Worm (Caenorhabditis elegans) whole organism, young adult: ENCODE results near the gene Y54G2A.13.

Experiments
- B0035.1 ChIP-seq: sonication (generic microtip); optimal IDR thresholded peaks from 2 replicates; lab custom pipeline; 2016; ENCODE audit warnings: missing genetic modification characterization, mild to moderate bottlenecking, missing compliant biosample characterization, missing genotype, missing genetic modification reagents
- B0261.1 ChIP-seq: sonication (generic microtip); optimal IDR thresholded peaks from 2 replicates; lab custom pipeline; 2016; ENCODE audit warnings: mild to moderate bottlenecking, missing genetic modification characterization, moderate library complexity, missing compliant biosample characterization
- C17E4.6 ChIP-seq: fragments of 200-800 bp; sonication (Bioruptor generic); IDR thresholded peaks from 2 replicates; pipeline ENCODE4 v1.3.6; 2022; ENCODE audit warnings: missing genetic modification reagents, missing genetic modification characterization, missing compliant biosample characterization
- F37B4.10 ChIP-seq: fragments of 200-800 bp; sonication (Bioruptor generic); IDR thresholded peaks from 2 replicates; pipeline ENCODE4 v1.3.6; 2022; ENCODE audit warnings: missing genetic modification characterization, missing compliant biosample characterization
- F39B2.1 ChIP-seq: fragments of 200-800 bp; sonication (Bioruptor generic); IDR thresholded peaks from 2 replicates; pipeline ENCODE4 v1.3.6; 2022; ENCODE audit warnings: missing genetic modification reagents, missing genetic modification characterization, missing compliant biosample characterization
- F49E8.2 ChIP-seq: sonication (generic microtip); optimal IDR thresholded peaks from 3 replicates; lab custom pipeline; 2017; ENCODE audit warnings: missing genetic modification characterization, mild to moderate bottlenecking, missing compliant biosample characterization, antibody characterized with exemption, moderate library complexity; ENCODE audit not compliant: insufficient read depth
- F52B5.7 ChIP-seq: sonication (generic microtip); optimal IDR thresholded peaks from 2 replicates; lab custom pipeline; 2016; ENCODE audit warnings: mild to moderate bottlenecking, missing genetic modification characterization, missing compliant biosample characterization
- F57A8.1 ChIP-seq: fragments of 200-800 bp; sonication (Bioruptor generic); optimal IDR thresholded peaks from 2 replicates; lab custom pipeline; 2018; ENCODE audit warnings: mild to moderate bottlenecking, missing genetic modification characterization, moderate library complexity, missing compliant biosample characterization
- F57C9.4 ChIP-seq: sonication (generic microtip); optimal IDR thresholded peaks from 2 replicates; lab custom pipeline; 2017; ENCODE audit warnings: mild to moderate bottlenecking, missing genetic modification characterization, missing compliant biosample characterization
- K11D2.4 ChIP-seq: fragments of 200-800 bp; sonication (Bioruptor generic); IDR thresholded peaks from 2 replicates; pipeline ENCODE4 v1.3.6; 2022; ENCODE audit warnings: missing genetic modification reagents, missing genetic modification characterization, missing compliant biosample characterization
- Y53G8AR.9 ChIP-seq: fragments of 200-800 bp; sonication (Bioruptor generic); conservative IDR thresholded peaks from 2 replicates; pipeline ENCODE4 v1.3.6; 2022; ENCODE audit warnings: missing genetic modification reagents, missing genetic modification characterization, missing compliant biosample characterization
- Y95B8A.8 ChIP-seq: fragments of 200-800 bp; sonication (Bioruptor generic); IDR thresholded peaks from 2 replicates; pipeline ENCODE4 v1.3.6; 2022; ENCODE audit warnings: missing genetic modification reagents, missing genetic modification characterization, missing compliant biosample characterization
- akir-1 ChIP-seq: fragments of 200-800 bp; sonication (Bioruptor generic); optimal IDR thresholded peaks from 2 replicates; lab custom pipeline; 2018; ENCODE audit warnings: mild to moderate bottlenecking, missing genetic modification characterization, moderate library complexity, missing compliant biosample characterization
- ama-1 ChIP-seq, 3 experiments: fragments of 150-350 bp in 1 of 3; sonication (generic microtip) in 2 of 3; optimal IDR thresholded peaks; 2 replicates each; lab custom pipeline; 2014 to 2018; ENCODE audit warnings: missing biosample characterization in 2 of 3, missing genetic modification characterization in 2 of 3, missing genetic modification reagents in 2 of 3
- attf-3 ChIP-seq: fragments of 200-800 bp; sonication (Bioruptor generic); conservative IDR thresholded peaks from 2 replicates; pipeline ENCODE4 v1.3.6; 2022; ENCODE audit warnings: missing genetic modification reagents, missing genetic modification characterization, missing compliant biosample characterization
- attf-5 ChIP-seq: fragments of 200-800 bp; sonication (Bioruptor generic); optimal IDR thresholded peaks from 2 replicates; lab custom pipeline; 2018; ENCODE audit warnings: mild to moderate bottlenecking, missing genetic modification characterization, missing compliant biosample characterization
- bed-1 ChIP-seq: fragments of 200-800 bp; sonication (Bioruptor generic); IDR thresholded peaks from 2 replicates; pipeline ENCODE4 v1.3.6; 2022; ENCODE audit warnings: missing genetic modification reagents, missing genetic modification characterization, missing compliant biosample characterization
- bed-2 ChIP-seq: fragments of 200-800 bp; sonication (Bioruptor generic); IDR thresholded peaks from 2 replicates; pipeline ENCODE4 v1.3.6; 2022; ENCODE audit warnings: missing genetic modification reagents, missing genetic modification characterization, missing compliant biosample characterization
- ccch-3 ChIP-seq: fragments of 200-800 bp; sonication (Bioruptor generic); optimal IDR thresholded peaks from 2 replicates; lab custom pipeline; 2018; ENCODE audit warnings: mild to moderate bottlenecking, missing genetic modification characterization, missing compliant biosample characterization
- cebp-1 ChIP-seq, 2 experiments: fragments of 200-800 bp in 1 of 2; sonication (Bioruptor generic) in 1 of 2; sonication (generic microtip) in 1 of 2; IDR thresholded peaks in 1 of 2; optimal IDR thresholded peaks in 1 of 2; 2 replicates each; pipeline versions ENCODE4 v1.3.6 to Lab custom; 2017 to 2022; ENCODE audit warnings: missing compliant biosample characterization in 2 of 2, missing genetic modification characterization in 2 of 2, mild to moderate bottlenecking in 1 of 2, missing genetic modification reagents in 1 of 2, moderate library complexity in 1 of 2
- ceh-79 ChIP-seq: sonication (generic microtip); optimal IDR thresholded peaks from 2 replicates; lab custom pipeline; 2017; ENCODE audit warnings: mild to moderate bottlenecking, missing genetic modification characterization, missing compliant biosample characterization
- chd-7 ChIP-seq: sonication (generic microtip); optimal IDR thresholded peaks from 2 replicates; lab custom pipeline; 2016; ENCODE audit warnings: mild to moderate bottlenecking, missing genetic modification characterization, moderate library complexity, missing compliant biosample characterization
- dpl-1 ChIP-seq: fragments of 150-350 bp; optimal IDR thresholded peaks from 2 replicates; lab custom pipeline; 2014; ENCODE audit warnings: missing biosample characterization, missing genetic modification reagents, missing genetic modification characterization
- egl-18 ChIP-seq: fragments of 200-800 bp; sonication (Bioruptor generic); IDR thresholded peaks from 2 replicates; pipeline ENCODE4 v1.3.6; 2022; ENCODE audit warnings: missing genetic modification reagents, missing genetic modification characterization, missing compliant biosample characterization
- ekl-4 ChIP-seq: fragments of 200-800 bp; sonication (Bioruptor generic); IDR thresholded peaks from 2 replicates; pipeline ENCODE4 v1.3.6; 2022; ENCODE audit warnings: missing genetic modification reagents, missing genetic modification characterization, missing compliant biosample characterization
- hlh-12 ChIP-seq: sonication (generic microtip); optimal IDR thresholded peaks from 2 replicates; lab custom pipeline; 2016; ENCODE audit warnings: missing genetic modification characterization, missing compliant biosample characterization
- hrde-1 ChIP-seq: sonication (generic microtip); optimal IDR thresholded peaks from 2 replicates; lab custom pipeline; 2016; ENCODE audit warnings: missing genetic modification characterization, mild to moderate bottlenecking, missing compliant biosample characterization, moderate library complexity, missing genotype, missing genetic modification reagents, borderline replicate concordance
- hsf-1 ChIP-seq: fragments of 200-800 bp; sonication (Bioruptor generic); IDR thresholded peaks from 2 replicates; pipeline ENCODE4 v1.3.6; 2022; ENCODE audit warnings: missing genetic modification reagents, missing genetic modification characterization, missing compliant biosample characterization
- let-526 ChIP-seq: fragments of 200-800 bp; sonication (Bioruptor generic); IDR thresholded peaks from 2 replicates; pipeline ENCODE4 v1.3.6; 2022; ENCODE audit warnings: missing genetic modification reagents, missing genetic modification characterization, missing compliant biosample characterization
- lin-40 ChIP-seq: sonication (generic microtip); optimal IDR thresholded peaks from 2 replicates; lab custom pipeline; 2016; ENCODE audit warnings: missing genetic modification characterization, mild to moderate bottlenecking, missing compliant biosample characterization, missing genotype, missing genetic modification reagents
- lir-1 ChIP-seq: fragments of 200-800 bp; sonication (Bioruptor generic); conservative IDR thresholded peaks from 2 replicates; pipeline ENCODE4 v1.3.6; 2022; ENCODE audit warnings: missing genetic modification reagents, missing genetic modification characterization, missing compliant biosample characterization
- madf-10 ChIP-seq: sonication (generic microtip); optimal IDR thresholded peaks from 2 replicates; lab custom pipeline; 2016; ENCODE audit warnings: mild to moderate bottlenecking, missing genetic modification characterization, missing compliant biosample characterization
- madf-3 ChIP-seq: fragments of 200-800 bp; sonication (Bioruptor generic); IDR thresholded peaks from 2 replicates; pipeline ENCODE4 v1.3.6; 2022; ENCODE audit warnings: missing genetic modification reagents, missing genetic modification characterization, missing compliant biosample characterization
- mcd-1 ChIP-seq: fragments of 200-800 bp; sonication (Bioruptor generic); IDR thresholded peaks from 2 replicates; pipeline ENCODE4 v1.3.6; 2022; ENCODE audit warnings: missing genetic modification reagents, missing genetic modification characterization, missing compliant biosample characterization
- nfya-1 ChIP-seq: sonication (generic microtip); optimal IDR thresholded peaks from 2 replicates; lab custom pipeline; 2017; ENCODE audit warnings: antibody characterized with exemption, missing compliant biosample characterization, missing genetic modification characterization, borderline replicate concordance; ENCODE audit not compliant: insufficient read depth
- nfyb-1 ChIP-seq: fragments of 200-800 bp; sonication (Bioruptor generic); IDR thresholded peaks from 2 replicates; pipeline ENCODE4 v1.3.6; 2022; ENCODE audit warnings: missing genetic modification reagents, missing genetic modification characterization, missing compliant biosample characterization
- nhr-120 ChIP-seq: fragments of 200-800 bp; sonication (Bioruptor generic); IDR thresholded peaks from 2 replicates; pipeline ENCODE4 v1.3.6; 2022; ENCODE audit warnings: missing genetic modification characterization, missing compliant biosample characterization
- rcor-1 ChIP-seq: fragments of 200-800 bp; sonication (Bioruptor generic); IDR thresholded peaks from 2 replicates; pipeline ENCODE4 v1.3.6; 2022; ENCODE audit warnings: missing genetic modification reagents, missing genetic modification characterization, missing compliant biosample characterization
- sea-2 ChIP-seq: fragments of 200-800 bp; sonication (Bioruptor generic); IDR thresholded peaks from 2 replicates; pipeline ENCODE4 v1.3.6; 2022; ENCODE audit warnings: missing genetic modification characterization, missing compliant biosample characterization
- sptf-2 ChIP-seq: fragments of 200-800 bp; sonication (Bioruptor generic); optimal IDR thresholded peaks from 2 replicates; lab custom pipeline; 2018; ENCODE audit warnings: mild to moderate bottlenecking, missing genetic modification characterization, missing compliant biosample characterization
- tbx-9 ChIP-seq: sonication (generic microtip); optimal IDR thresholded peaks from 2 replicates; lab custom pipeline; 2016; ENCODE audit warnings: borderline replicate concordance, missing genetic modification characterization, inconsistent platforms, missing compliant biosample characterization
- xnd-1 ChIP-seq: sonication (generic microtip); optimal IDR thresholded peaks from 2 replicates; lab custom pipeline; 2016; ENCODE audit warnings: missing genotype, missing genetic modification reagents, missing genetic modification characterization, missing compliant biosample characterization
- zim-3 ChIP-seq: sonication (generic microtip); optimal IDR thresholded peaks from 2 replicates; lab custom pipeline; 2017; ENCODE audit warnings: mild to moderate bottlenecking, missing genetic modification characterization, moderate library complexity, missing compliant biosample characterization
- ztf-18 ChIP-seq: sonication (generic microtip); optimal IDR thresholded peaks from 2 replicates; lab custom pipeline; 2016; ENCODE audit warnings: missing genotype, mild to moderate bottlenecking, missing genetic modification characterization, missing compliant biosample characterization
- ztf-26 ChIP-seq: sonication (generic microtip); optimal IDR thresholded peaks from 2 replicates; lab custom pipeline; 2017; ENCODE audit warnings: missing genetic modification characterization, missing compliant biosample characterization
- ztf-3 ChIP-seq: fragments of 200-800 bp; sonication (Bioruptor generic); optimal IDR thresholded peaks from 2 replicates; lab custom pipeline; 2018; ENCODE audit warnings: mild to moderate bottlenecking, missing genetic modification characterization, missing compliant biosample characterization
- ztf-6 ChIP-seq: fragments of 200-800 bp; sonication (Bioruptor generic); IDR thresholded peaks from 2 replicates; pipeline ENCODE4 v1.3.6; 2022; ENCODE audit warnings: missing genetic modification reagents, missing genetic modification characterization, missing compliant biosample characterization

The Y54G2A.13 gene

ce11 chrIV:2782793-2783540, 36.6 kb downstream of the Y54G2A.13 start, which contains the start of gene Y54G2A.12 (continued):
- no peak for TF ChIP-seq let-526 (GFP tag; lab: Robert Waterston, UW)
- peak; percentile 97 for TF ChIP-seq xnd-1 (tag; lab: Kevin White, UChicago)
- no peak for TF ChIP-seq F52B5.7 (tag; lab: Kevin White, UChicago)
- no peak for TF ChIP-seq egl-18
- TF ChIP-seq ccch-3 (GFP tag; lab: Kevin White, UChicago): no peak
- no peak for TF ChIP-seq lin-40 (tag; lab: Kevin White, UChicago)
- TF ChIP-seq dpl-1: peak; percentile 69
- TF ChIP-seq akir-1 (GFP tag; lab: Kevin White, UChicago): no peak
- no peak for TF ChIP-seq cebp-1 (GFP tag; IDR thresholded peaks at IDR 0.05; lab: Robert Waterston, UW)
- TF ChIP-seq cebp-1 (tag; optimal IDR thresholded peaks at IDR 0.05; lab: Kevin White, UChicago): no peak
- TF ChIP-seq ztf-18 (tag; lab: Kevin White, UChicago): no peak
- peak; percentile 76 for TF ChIP-seq hsf-1 (GFP tag; lab: Robert Waterston, UW)
- no peak for TF ChIP-seq F39B2.1 (GFP tag; lab: Robert Waterston, UW)
- peak; percentile 42 for TF ChIP-seq mcd-1
- no peak for TF ChIP-seq chd-7
- no peak for TF ChIP-seq ztf-3 (GFP tag; lab: Kevin White, UChicago)
- peak; percentile 19 for TF ChIP-seq hrde-1
- no peak for TF ChIP-seq nfya-1 (tag; lab: Kevin White, UChicago)
- TF ChIP-seq B0261.1 (tag; lab: Kevin White, UChicago): no peak
- no peak for TF ChIP-seq F49E8.2 (tag; lab: Kevin White, UChicago)
- no peak for TF ChIP-seq F57A8.1 (GFP tag; lab: Kevin White, UChicago)
- TF ChIP-seq nhr-120 (GFP tag; lab: Robert Waterston, UW): no peak
- no peak for TF ChIP-seq F37B4.10
- no peak for TF ChIP-seq hlh-12 (tag; lab: Kevin White, UChicago)
- TF ChIP-seq lir-1 (GFP tag; lab: Robert Waterston, UW): no peak
- TF ChIP-seq sptf-2 (GFP tag; lab: Kevin White, UChicago): no peak
- TF ChIP-seq ceh-79 (tag; lab: Kevin White, UChicago): no peak
- TF ChIP-seq zim-3 (tag; lab: Kevin White, UChicago): no peak
- no peak for TF ChIP-seq bed-2
- TF ChIP-seq F57C9.4 (tag; lab: Kevin White, UChicago): no peak
- no peak for TF ChIP-seq attf-5 (GFP tag; lab: Kevin White, UChicago)
- peak; percentile 70; the same call in 1 of the 2 replicates for TF ChIP-seq ekl-4 (GFP tag; lab: Robert Waterston, UW)
- no peak for TF ChIP-seq ztf-26 (tag; lab: Kevin White, UChicago)
- TF ChIP-seq C17E4.6 (GFP tag; lab: Robert Waterston, UW): no peak
- no peak for TF ChIP-seq Y53G8AR.9 (GFP tag; lab: Robert Waterston, UW)
- no peak for TF ChIP-seq ama-1 (optimal IDR thresholded peaks at IDR 0.05; lab: Kevin White, UChicago)
- no peak for TF ChIP-seq ama-1 (GFP tag; optimal IDR thresholded peaks at IDR 0.05; lab: Kevin White, UChicago)
- TF ChIP-seq bed-1 (GFP tag; lab: Robert Waterston, UW): no peak
- no peak for TF ChIP-seq madf-10 (tag; lab: Kevin White, UChicago)
- TF ChIP-seq nfyb-1: 0 out of 2 replicates have a peak, but pooled peaks have one; percentile 23
- TF ChIP-seq attf-3 (GFP tag; lab: Robert Waterston, UW): no peak
- TF ChIP-seq madf-3 (GFP tag; lab: Robert Waterston, UW): no peak
- no peak for TF ChIP-seq K11D2.4 (GFP tag; lab: Robert Waterston, UW)
- no peak for TF ChIP-seq Y95B8A.8 (GFP tag; lab: Robert Waterston, UW)
- no peak for TF ChIP-seq B0035.1
- no peak for TF ChIP-seq tbx-9 (tag; lab: Kevin White, UChicago)
- peak; percentile 32; the same call in 1 of the 2 replicates for TF ChIP-seq rcor-1 (GFP tag; lab: Robert Waterston, UW)
- TF ChIP-seq ztf-6 (GFP tag; lab: Robert Waterston, UW): no peak
- no peak for TF ChIP-seq sea-2 (GFP tag; lab: Robert Waterston, UW)
